Worm (Caenorhabditis elegans) whole organism, midembryonic: ENCODE measurements around the gene F09G8.10.

Source experiments
- T22C8.4 ChIP-seq: fragments of 200-800 bp; sonication (Bioruptor generic); IDR thresholded peaks from 2 replicates; pipeline ENCODE4 v1.3.6; 2022; ENCODE audit warnings: missing genetic modification characterization, missing compliant biosample characterization
- cog-1 ChIP-seq: sonication (generic microtip); optimal IDR thresholded peaks from 2 replicates; lab custom pipeline; 2016; ENCODE audit warnings: missing genetic modification characterization, missing compliant biosample characterization
- flt-1 ChIP-seq: fragments of 200-800 bp; sonication (Bioruptor generic); IDR thresholded peaks from 2 replicates; pipeline ENCODE4 v1.3.6; 2022; ENCODE audit warnings: missing genetic modification characterization, missing compliant biosample characterization
- klf-2 ChIP-seq: fragments of 200-800 bp; sonication (Bioruptor generic); conservative IDR thresholded peaks from 2 replicates; pipeline ENCODE4 v1.3.6; 2022; ENCODE audit warnings: missing genetic modification reagents, missing genetic modification characterization, missing compliant biosample characterization
- med-1 ChIP-seq: sonication (generic microtip); optimal IDR thresholded peaks from 2 replicates; lab custom pipeline; 2017; ENCODE audit warnings: missing genetic modification characterization, mild to moderate bottlenecking, missing compliant biosample characterization, antibody characterized with exemption, missing genetic modification reagents; ENCODE audit not compliant: insufficient read depth
- ref-1 ChIP-seq: fragments of 200-800 bp; sonication (Bioruptor generic); conservative IDR thresholded peaks from 2 replicates; pipeline ENCODE4 v1.3.6; 2022; ENCODE audit warnings: missing genetic modification reagents, missing genetic modification characterization, missing compliant biosample characterization
- tab-1 ChIP-seq: fragments of 200-800 bp; sonication (Bioruptor generic); IDR thresholded peaks from 2 replicates; pipeline ENCODE4 v1.3.6; 2022; ENCODE audit warnings: missing genetic modification characterization, missing compliant biosample characterization
- ztf-23 ChIP-seq: fragments of 200-800 bp; sonication (Bioruptor generic); IDR thresholded peaks from 2 replicates; pipeline ENCODE4 v1.3.6; 2022; ENCODE audit warnings: missing genetic modification reagents, missing genetic modification characterization, missing compliant biosample characterization
- ztf-29 ChIP-seq: fragments of 200-800 bp; sonication (Bioruptor generic); IDR thresholded peaks from 2 replicates; pipeline ENCODE4 v1.3.6; 2022; ENCODE audit warnings: missing genetic modification reagents, missing genetic modification characterization, missing compliant biosample characterization

F09G8.10 gene

ce11 chrIII:8289181-8289580, 17.2 kb upstream of the F09G8.10 start:
- no peak for TF ChIP-seq tab-1 (GFP tag; lab: Robert Waterston, UW)
- no peak for TF ChIP-seq ztf-23
- no peak for TF ChIP-seq T22C8.4 (GFP tag; lab: Robert Waterston, UW)
- no peak for TF ChIP-seq cog-1
- no peak for TF ChIP-seq ztf-29
- no peak for TF ChIP-seq ref-1 (GFP tag; lab: Robert Waterston, UW)
- no peak for TF ChIP-seq med-1 (GFP tag; lab: Kevin White, UChicago)
- TF ChIP-seq flt-1 = no peak
- no peak for TF ChIP-seq klf-2 (GFP tag; lab: Robert Waterston, UW)

ce11 chrIII:8287519-8287918, 15.5 kb upstream of the F09G8.10 start:
- no peak for TF ChIP-seq klf-2 (GFP tag; lab: Robert Waterston, UW)
- no peak for TF ChIP-seq T22C8.4 (GFP tag; lab: Robert Waterston, UW)
- TF ChIP-seq ref-1 (GFP tag; lab: Robert Waterston, UW) = no peak
- peak; percentile 52; the same call in 1 of the 2 replicates for TF ChIP-seq flt-1
- no peak for TF ChIP-seq ztf-29
- 0 out of 2 replicates have a peak, but pooled peaks have one; percentile 16 for TF ChIP-seq ztf-23
- no peak for TF ChIP-seq med-1 (GFP tag; lab: Kevin White, UChicago)
- no peak for TF ChIP-seq tab-1 (GFP tag; lab: Robert Waterston, UW)
- no peak for TF ChIP-seq cog-1

DNA sequence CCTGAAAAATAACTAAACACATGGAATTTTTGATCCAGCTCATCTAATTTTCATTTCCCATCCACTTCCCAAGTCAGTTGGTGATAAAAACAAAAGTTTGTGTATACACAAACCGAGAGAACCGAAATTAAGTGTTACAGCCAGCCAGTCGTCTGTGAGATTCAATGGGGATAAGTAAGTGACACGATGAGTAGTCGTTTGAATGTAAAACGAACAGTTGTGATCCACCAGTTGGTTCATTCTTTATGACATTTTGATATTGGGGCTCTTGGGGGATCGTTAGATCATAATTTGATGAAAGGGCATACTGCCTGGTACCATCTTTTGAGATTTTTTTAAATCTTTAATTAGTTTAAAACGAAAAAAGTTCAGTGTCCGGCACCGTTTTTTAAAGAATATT, 14.8 kb upstream of the F09G8.10 start:
- TF ChIP-seq ref-1 (GFP tag; lab: Robert Waterston, UW) (no peak), ztf-23 (no peak), cog-1 (no peak), tab-1 (GFP tag; lab: Robert Waterston, UW) (no peak), ztf-29 (no peak), med-1 (GFP tag; lab: Kevin White, UChicago) (no peak), klf-2 (GFP tag; lab: Robert Waterston, UW) (no peak), flt-1 (no peak), T22C8.4 (GFP tag; lab: Robert Waterston, UW) (no peak)

DNA sequence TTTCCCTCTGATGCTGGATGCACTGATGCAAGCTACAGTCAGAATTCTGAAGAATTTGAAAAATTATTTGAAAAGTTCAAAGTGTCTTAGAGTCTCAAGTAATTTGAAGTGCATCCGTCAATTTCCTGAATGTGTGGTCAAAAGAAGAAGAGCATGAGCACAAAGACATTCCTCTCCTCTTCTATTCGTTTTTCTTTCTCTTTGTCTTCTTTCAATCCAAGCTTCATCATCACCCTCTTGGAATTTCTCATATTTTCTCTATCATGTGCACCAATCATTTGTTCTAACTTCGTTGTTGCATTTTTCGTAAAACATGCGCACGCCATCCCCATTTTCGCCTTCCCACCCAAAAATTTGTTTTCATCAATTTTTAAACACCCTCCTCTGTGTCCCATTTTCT, 14.0 kb upstream of the F09G8.10 start:
- TF ChIP-seq klf-2 (GFP tag; lab: Robert Waterston, UW) (no peak), ztf-29 (no peak), med-1 (GFP tag; lab: Kevin White, UChicago) (no peak), flt-1 (no peak), cog-1 (no peak), ref-1 (GFP tag; lab: Robert Waterston, UW) (no peak), T22C8.4 (GFP tag; lab: Robert Waterston, UW) (no peak), ztf-23 (no peak), tab-1 (GFP tag; lab: Robert Waterston, UW) (no peak)

DNA sequence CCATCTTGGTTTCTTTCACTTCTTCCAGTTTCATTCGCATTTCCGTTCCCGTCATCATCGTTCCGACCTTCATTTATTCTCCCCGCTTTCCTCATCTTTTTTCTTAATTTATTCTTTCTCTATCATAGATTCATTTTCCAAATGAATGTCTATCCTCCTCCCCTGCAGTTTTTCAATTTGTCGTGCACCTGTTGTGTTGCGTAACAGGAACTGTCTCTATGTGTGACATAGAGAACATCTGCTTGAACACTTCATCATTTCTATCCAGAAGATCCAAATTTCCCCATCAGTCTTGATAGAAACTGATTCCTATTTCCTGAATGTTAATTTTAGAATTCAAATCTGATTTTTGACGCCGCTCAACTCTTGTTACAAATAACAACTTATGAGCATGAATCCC, 11.6 kb upstream of the F09G8.10 start:
- TF ChIP-seq ztf-23 (no peak), tab-1 (GFP tag; lab: Robert Waterston, UW) (no peak), flt-1 (no peak), klf-2 (GFP tag; lab: Robert Waterston, UW) (no peak), cog-1 (no peak), T22C8.4 (GFP tag; lab: Robert Waterston, UW) (no peak), med-1 (GFP tag; lab: Kevin White, UChicago) (no peak), ref-1 (GFP tag; lab: Robert Waterston, UW) (no peak)

DNA sequence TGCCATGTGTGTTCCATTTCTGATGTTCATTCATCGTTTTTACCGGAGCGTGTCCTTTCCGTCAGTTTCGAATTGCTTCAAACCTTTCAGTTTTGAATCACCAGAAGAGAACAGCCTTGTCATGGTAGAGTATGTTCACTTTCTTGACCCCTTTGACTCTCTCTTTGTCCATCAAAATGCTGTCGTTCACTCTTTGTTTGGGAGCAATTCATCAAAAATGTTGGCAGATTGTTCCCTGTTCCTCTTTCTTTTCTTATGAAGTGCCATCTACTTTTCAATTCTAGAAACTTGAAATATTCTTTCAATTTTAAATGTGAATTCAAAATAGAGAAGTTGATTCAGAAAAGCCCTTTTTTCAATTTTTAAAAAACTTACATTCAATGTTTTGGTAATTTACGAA, 9.3 kb upstream of the F09G8.10 start:
- no peak for TF ChIP-seq tab-1 (GFP tag; lab: Robert Waterston, UW)
- no peak for TF ChIP-seq med-1 (GFP tag; lab: Kevin White, UChicago)
- TF ChIP-seq T22C8.4 (GFP tag; lab: Robert Waterston, UW) = no peak
- no peak for TF ChIP-seq klf-2 (GFP tag; lab: Robert Waterston, UW)
- no peak for TF ChIP-seq flt-1
- TF ChIP-seq ztf-29 = no peak
- TF ChIP-seq cog-1 = no peak
- no peak for TF ChIP-seq ref-1 (GFP tag; lab: Robert Waterston, UW)
- TF ChIP-seq ztf-23 = no peak

- TF ChIP-seq tab-1 (GFP tag; lab: Robert Waterston, UW) = no peak
- TF ChIP-seq ztf-23 = no peak
- TF ChIP-seq cog-1 = no peak
- TF ChIP-seq T22C8.4 (GFP tag; lab: Robert Waterston, UW) = no peak
- no peak for TF ChIP-seq med-1 (GFP tag; lab: Kevin White, UChicago)
- no peak for TF ChIP-seq ztf-29
- no peak for TF ChIP-seq klf-2 (GFP tag; lab: Robert Waterston, UW)
- no peak for TF ChIP-seq ref-1 (GFP tag; lab: Robert Waterston, UW)
- no peak for TF ChIP-seq flt-1
These were observed 8.4 kb upstream of the F09G8.10 start for ce11 chrIII:8280352-8280751.

DNA sequence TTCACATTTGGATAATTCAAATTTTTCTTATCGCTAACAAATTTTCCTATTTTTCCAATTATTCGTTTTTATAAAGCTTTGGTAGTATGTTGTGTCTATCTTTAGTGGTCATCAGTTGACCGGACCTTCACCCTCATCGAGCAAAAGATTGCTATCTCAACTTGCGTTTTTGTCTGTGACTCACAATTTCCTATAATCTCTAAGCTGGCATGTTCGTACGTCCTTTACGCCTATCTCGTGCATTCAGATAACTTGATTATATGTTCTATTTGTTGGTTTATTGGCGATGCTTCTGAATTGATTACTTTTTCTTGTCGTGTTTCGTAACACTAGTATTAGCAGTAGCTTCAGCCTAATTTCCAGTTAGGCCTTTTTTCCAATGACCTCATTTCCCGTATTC, 7.6 kb upstream of the F09G8.10 start:
- TF ChIP-seq flt-1 (no peak), klf-2 (GFP tag; lab: Robert Waterston, UW) (no peak), ref-1 (GFP tag; lab: Robert Waterston, UW) (no peak), cog-1 (no peak), T22C8.4 (GFP tag; lab: Robert Waterston, UW) (no peak), tab-1 (GFP tag; lab: Robert Waterston, UW) (no peak), med-1 (GFP tag; lab: Kevin White, UChicago) (no peak), ztf-23 (no peak), ztf-29 (no peak)

ce11 chrIII:8278801-8279200, 6.8 kb upstream of the F09G8.10 start, which contains the start of gene mig-10:
Gene mig-10 (plus strand): TSS chrIII:8279101.
- TF ChIP-seq ref-1 (GFP tag; lab: Robert Waterston, UW) = no peak
- no peak for TF ChIP-seq ztf-29
- TF ChIP-seq cog-1 = no peak

ce11 chrIII:8275871-8276270, 3.9 kb upstream of the F09G8.10 start, which contains the start of gene clec-160:
Gene clec-160 (minus strand): TSS chrIII:8275971.
- TF ChIP-seq cog-1 = no peak
